Worm (Caenorhabditis elegans) whole organism, early embryonic: ENCODE results near the gene aly-1.

Experiments used
- B0310.2 ChIP-seq: sonication (generic microtip); optimal IDR thresholded peaks from 2 replicates; lab custom pipeline; 2016; ENCODE audit warnings: mild to moderate bottlenecking, missing genetic modification characterization, missing compliant biosample characterization
- F13C5.2 ChIP-seq: sonication (generic microtip); optimal IDR thresholded peaks from 2 replicates; lab custom pipeline; 2017; ENCODE audit warnings: mild to moderate bottlenecking, missing genetic modification characterization, inconsistent platforms, missing compliant biosample characterization
- aly-1 ChIP-seq: sonication (generic microtip); optimal IDR thresholded peaks from 2 replicates; lab custom pipeline; 2016; ENCODE audit warnings: missing genetic modification characterization, missing compliant biosample characterization
- ama-1 ChIP-seq: fragments of 150-350 bp; optimal IDR thresholded peaks from 2 replicates; lab custom pipeline; 2014
- ceh-13 ChIP-seq: fragments of 200-800 bp; sonication (Bioruptor generic); optimal IDR thresholded peaks from 2 replicates; lab custom pipeline; 2018; ENCODE audit warnings: mild to moderate bottlenecking, missing genetic modification characterization, missing compliant biosample characterization
- ceh-36 ChIP-seq: sonication (generic microtip); optimal IDR thresholded peaks from 2 replicates; lab custom pipeline; 2016; ENCODE audit warnings: missing genetic modification characterization, inconsistent platforms, missing compliant biosample characterization
- ets-7 ChIP-seq: sonication (generic microtip); optimal IDR thresholded peaks from 2 replicates; lab custom pipeline; 2016; ENCODE audit warnings: missing genotype, missing genetic modification characterization, missing compliant biosample characterization
- flt-1 ChIP-seq: fragments of 200-800 bp; sonication (Bioruptor generic); IDR thresholded peaks from 2 replicates; pipeline ENCODE4 v1.3.6; 2022; ENCODE audit warnings: missing genetic modification characterization, missing compliant biosample characterization
- hmbx-1 ChIP-seq: sonication (generic microtip); optimal IDR thresholded peaks from 2 replicates; lab custom pipeline; 2016; ENCODE audit warnings: mild to moderate bottlenecking, missing genetic modification characterization, missing compliant biosample characterization
- hmg-4 ChIP-seq: fragments of 200-800 bp; sonication (Bioruptor generic); optimal IDR thresholded peaks from 2 replicates; lab custom pipeline; 2018; ENCODE audit warnings: mild to moderate bottlenecking, missing genetic modification characterization, missing compliant biosample characterization
- hnd-1 ChIP-seq: sonication (generic microtip); optimal IDR thresholded peaks from 2 replicates; lab custom pipeline; 2016; ENCODE audit warnings: missing genetic modification characterization, missing compliant biosample characterization
- pes-1 ChIP-seq: fragments of 200-800 bp; sonication (Bioruptor generic); IDR thresholded peaks from 2 replicates; pipeline ENCODE4 v1.3.6; 2022; ENCODE audit warnings: missing genetic modification reagents, missing genetic modification characterization, missing compliant biosample characterization
- scrt-1 ChIP-seq: fragments of 200-800 bp; sonication (Bioruptor generic); IDR thresholded peaks from 2 replicates; pipeline ENCODE4 v1.3.6; 2022; ENCODE audit warnings: missing genetic modification characterization, missing compliant biosample characterization
- sea-1 ChIP-seq: fragments of 200-800 bp; sonication (Bioruptor generic); conservative IDR thresholded peaks from 2 replicates; pipeline ENCODE4 v1.3.6; 2022; ENCODE audit warnings: missing genetic modification characterization, missing compliant biosample characterization
- tbx-11 ChIP-seq: fragments of 200-800 bp; sonication (Bioruptor generic); IDR thresholded peaks from 2 replicates; pipeline ENCODE4 v1.3.6; 2022; ENCODE audit warnings: missing genetic modification characterization, missing compliant biosample characterization
- tbx-37 ChIP-seq: fragments of 200-800 bp; sonication (Bioruptor generic); conservative IDR thresholded peaks from 2 replicates; pipeline ENCODE4 v1.3.6; 2022; ENCODE audit warnings: missing genetic modification reagents, missing genetic modification characterization, missing compliant biosample characterization
- tra-4 ChIP-seq: sonication (generic microtip); optimal IDR thresholded peaks from 2 replicates; lab custom pipeline; 2017; ENCODE audit warnings: missing genetic modification characterization, missing compliant biosample characterization

aly-1 gene

ce11 chrIV:9114078-9114477, 5.3 kb downstream of the aly-1 start:
- TF ChIP-seq ceh-36 (no peak), tbx-11 (GFP tag; lab: Robert Waterston, UW) (no peak), tra-4 (tag; lab: Kevin White, UChicago) (no peak), hmg-4 (GFP tag; lab: Kevin White, UChicago) (no peak), ceh-13 (no peak), aly-1 (no peak), scrt-1 (GFP tag; lab: Robert Waterston, UW) (no peak), hnd-1 (tag; lab: Kevin White, UChicago) (no peak), hmbx-1 (tag; lab: Kevin White, UChicago) (no peak), pes-1 (no peak), flt-1 (no peak), sea-1 (no peak), ets-7 (tag; lab: Kevin White, UChicago) (no peak), F13C5.2 (tag; lab: Kevin White, UChicago) (no peak), B0310.2 (no peak)

DNA sequence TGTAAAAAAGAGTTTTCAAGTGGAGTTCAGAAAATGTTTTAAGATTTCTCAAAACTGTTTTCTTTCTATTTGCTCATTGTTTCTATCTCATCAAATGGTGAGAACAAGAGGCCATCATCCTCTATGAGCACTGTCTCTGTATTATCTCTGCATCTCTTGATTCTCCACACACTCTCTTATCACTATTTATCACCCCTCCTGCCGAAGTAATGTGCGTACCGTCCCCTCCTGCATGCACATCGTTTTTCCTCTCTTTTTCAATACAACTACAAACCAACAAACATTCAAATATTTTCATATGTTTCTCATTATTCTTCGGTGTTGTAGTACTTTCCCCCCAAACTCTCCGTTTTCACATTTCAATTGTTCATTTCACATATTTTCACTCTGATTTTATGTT, 7.7 kb downstream of the aly-1 start:
- TF ChIP-seq pes-1 (no peak), tra-4 (tag; lab: Kevin White, UChicago) (no peak), B0310.2 (no peak), tbx-37 (GFP tag; lab: Robert Waterston, UW) (no peak), ceh-36 (no peak), tbx-11 (GFP tag; lab: Robert Waterston, UW) (no peak), ets-7 (tag; lab: Kevin White, UChicago) (no peak), ama-1 (lab: Kevin White, UChicago) (no peak), flt-1 (no peak), sea-1 (no peak), F13C5.2 (tag; lab: Kevin White, UChicago) (no peak), hmg-4 (GFP tag; lab: Kevin White, UChicago) (no peak), hnd-1 (tag; lab: Kevin White, UChicago) (no peak), aly-1 (no peak), ceh-13 (no peak), scrt-1 (GFP tag; lab: Robert Waterston, UW) (no peak), hmbx-1 (tag; lab: Kevin White, UChicago) (no peak)

ce11 chrIV:9117700-9118099, 9.0 kb downstream of the aly-1 start:
- TF ChIP-seq pes-1 (no peak), tra-4 (tag; lab: Kevin White, UChicago) (no peak), ets-7 (tag; lab: Kevin White, UChicago) (no peak), ama-1 (lab: Kevin White, UChicago) (no peak), hmg-4 (GFP tag; lab: Kevin White, UChicago) (no peak)

DNA sequence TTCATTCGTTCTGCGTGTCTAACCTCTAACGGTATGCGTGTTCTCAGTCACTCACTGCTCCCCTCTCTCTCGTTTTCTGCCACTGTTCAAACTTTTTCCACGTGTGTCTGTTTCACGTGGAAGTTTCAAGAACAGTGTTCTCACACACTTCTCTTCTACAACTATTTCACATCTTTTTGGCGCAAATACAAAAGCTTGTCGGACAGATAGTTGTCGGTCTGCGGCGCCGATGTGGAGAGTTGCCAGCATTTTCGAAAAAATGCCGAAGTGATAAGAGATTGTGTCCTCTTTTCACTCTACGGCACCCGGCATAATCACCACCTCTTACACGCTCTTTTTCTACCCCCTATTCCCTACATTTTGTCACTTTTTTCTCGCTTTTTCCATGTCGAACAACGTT, 9.6 kb downstream of the aly-1 start:
- TF ChIP-seq aly-1 (no peak), tra-4 (tag; lab: Kevin White, UChicago) (no peak), ets-7 (tag; lab: Kevin White, UChicago) (no peak), ceh-13 (no peak), pes-1 (no peak), tbx-37 (GFP tag; lab: Robert Waterston, UW) (no peak), flt-1 (no peak), ama-1 (lab: Kevin White, UChicago) (no peak)

DNA sequence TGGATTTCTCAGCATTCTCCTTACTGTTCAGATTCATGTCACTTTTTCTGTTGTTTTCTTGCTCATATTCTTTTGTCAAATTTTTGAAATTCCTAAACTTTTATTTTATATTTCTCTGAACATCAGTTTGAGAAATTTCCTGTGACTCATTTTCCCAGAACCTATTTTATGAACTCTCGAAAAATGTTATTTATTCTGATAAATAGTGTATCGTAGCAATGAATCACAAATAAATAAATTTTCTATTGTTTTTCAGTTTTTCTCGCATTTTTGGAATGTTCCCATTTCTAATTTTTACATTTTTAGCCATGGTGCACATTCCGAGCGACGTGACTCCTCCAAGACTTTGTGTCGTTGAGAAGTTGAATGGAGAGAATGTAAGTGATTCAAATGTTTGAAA, 10.1 kb downstream of the aly-1 start, which contains the start of gene nrfl-1:
TSS of gene nrfl-1 (plus strand) at position 301 of the 400 bp plus-strand sequence.
- TF ChIP-seq hmbx-1 (tag; lab: Kevin White, UChicago), result no peak
- TF ChIP-seq B0310.2, result no peak
- no peak for TF ChIP-seq flt-1
- TF ChIP-seq scrt-1 (GFP tag; lab: Robert Waterston, UW), result no peak
- TF ChIP-seq ets-7 (tag; lab: Kevin White, UChicago), result no peak
- no peak for TF ChIP-seq ceh-13
- TF ChIP-seq pes-1, result no peak
- TF ChIP-seq sea-1, result no peak
- no peak for TF ChIP-seq tbx-37 (GFP tag; lab: Robert Waterston, UW)
- TF ChIP-seq tra-4 (tag; lab: Kevin White, UChicago), result no peak
- no peak for TF ChIP-seq ceh-36
- TF ChIP-seq ama-1 (lab: Kevin White, UChicago), result no peak
- TF ChIP-seq aly-1, result no peak

DNA sequence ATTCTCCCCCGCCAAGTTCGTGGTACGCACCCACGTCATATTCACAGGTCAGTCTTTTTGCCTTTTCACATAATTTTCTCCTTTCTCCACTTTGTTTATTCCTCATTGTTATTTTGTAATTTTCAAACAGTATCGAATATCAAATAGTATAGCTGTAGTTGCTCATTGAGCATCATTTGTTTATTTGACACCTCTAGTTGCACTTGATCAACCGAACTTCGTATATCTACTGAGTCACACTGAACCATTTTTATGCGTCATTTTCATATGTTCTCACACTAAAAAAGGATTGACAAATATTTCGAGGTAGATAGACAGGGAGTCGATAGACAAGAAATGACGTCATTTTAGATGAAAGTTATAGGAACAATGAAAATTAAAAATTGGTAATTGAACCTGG, 11.5 kb downstream of the aly-1 start:
- no peak for TF ChIP-seq F13C5.2 (tag; lab: Kevin White, UChicago)
- no peak for TF ChIP-seq hnd-1 (tag; lab: Kevin White, UChicago)
- TF ChIP-seq tbx-11 (GFP tag; lab: Robert Waterston, UW), result no peak
- no peak for TF ChIP-seq ceh-36
- TF ChIP-seq scrt-1 (GFP tag; lab: Robert Waterston, UW), result no peak
- TF ChIP-seq ets-7 (tag; lab: Kevin White, UChicago), result no peak
- TF ChIP-seq aly-1, result no peak
- no peak for TF ChIP-seq hmbx-1 (tag; lab: Kevin White, UChicago)
- no peak for TF ChIP-seq tbx-37 (GFP tag; lab: Robert Waterston, UW)
- no peak for TF ChIP-seq flt-1
- TF ChIP-seq B0310.2, result no peak
- TF ChIP-seq sea-1, result no peak
- no peak for TF ChIP-seq hmg-4 (GFP tag; lab: Kevin White, UChicago)

DNA sequence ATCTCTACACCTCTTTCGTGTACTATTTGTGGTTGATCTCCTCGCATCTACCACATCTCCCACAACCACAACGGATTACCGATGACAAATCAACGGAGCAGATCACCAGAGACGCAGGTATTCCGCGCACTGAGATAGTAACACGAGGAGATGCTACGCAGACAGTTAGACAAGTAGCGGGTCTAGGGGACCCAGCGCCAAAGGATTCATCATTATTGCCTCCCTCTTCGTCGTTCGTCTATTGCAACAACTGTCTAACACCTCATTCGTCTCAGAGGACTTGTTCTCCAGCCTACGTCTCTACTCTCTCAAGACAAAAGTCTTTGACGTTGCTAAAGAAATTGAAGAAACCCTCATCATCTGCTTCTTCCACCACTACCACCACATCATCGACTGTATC, 12.8 kb downstream of the aly-1 start:
- no peak for TF ChIP-seq tbx-37 (GFP tag; lab: Robert Waterston, UW)
- TF ChIP-seq ets-7 (tag; lab: Kevin White, UChicago), result no peak
- no peak for TF ChIP-seq aly-1
- no peak for TF ChIP-seq ama-1 (lab: Kevin White, UChicago)
- no peak for TF ChIP-seq sea-1
- TF ChIP-seq ceh-36, result no peak

DNA sequence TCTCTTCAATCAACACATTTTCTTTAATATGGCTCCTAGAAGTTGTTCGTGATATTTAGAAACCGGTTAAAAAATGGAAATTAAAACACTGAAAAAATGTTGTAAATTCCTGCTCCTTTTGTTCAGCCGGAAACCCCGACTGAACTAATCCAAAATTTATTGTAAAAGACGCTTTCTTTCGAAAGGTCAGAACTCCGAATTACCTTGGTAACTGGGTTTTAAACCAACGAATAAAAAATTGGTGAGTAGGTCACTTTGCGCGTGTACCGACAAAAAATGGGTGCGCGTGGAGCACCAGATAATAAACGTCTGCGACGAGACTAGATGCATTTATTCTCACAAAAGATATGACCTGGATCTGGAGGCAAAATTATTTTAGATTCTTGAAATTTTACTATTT, 21.9 kb downstream of the aly-1 start:
- TF ChIP-seq pes-1 (no peak), B0310.2 (no peak), tbx-37 (GFP tag; lab: Robert Waterston, UW) (no peak), ceh-13 (no peak), ets-7 (tag; lab: Kevin White, UChicago) (no peak), flt-1 (no peak), scrt-1 (GFP tag; lab: Robert Waterston, UW) (no peak), hmg-4 (GFP tag; lab: Kevin White, UChicago) (no peak), aly-1 (no peak)
